Fruit fly (Drosophila melanogaster) whole organism, pupa: Measurements from ENCODE around the gene Cul6.

Source experiments
- CG10348 ChIP-seq: fragments of 200-800 bp; sonication (Bioruptor generic); IDR thresholded peaks from 2 replicates; pipeline ENCODE4 v1.3.6; 2022; ENCODE audit warnings: missing biosample characterization, missing genetic modification characterization
- CG12605 ChIP-seq: fragments of 200-800 bp; sonication (Bioruptor generic); IDR thresholded peaks from 2 replicates; pipeline ENCODE4 v1.3.6; 2022; ENCODE audit warnings: missing biosample characterization, missing genetic modification characterization
- CG13204 ChIP-seq: fragments of 200-800 bp; sonication (Bioruptor generic); optimal IDR thresholded peaks from 2 replicates; lab custom pipeline; 2018; ENCODE audit warnings: missing biosample characterization, mild to moderate bottlenecking, missing genetic modification characterization, moderate library complexity
- CG14655 ChIP-seq: fragments of 200-800 bp; sonication (Bioruptor generic); optimal IDR thresholded peaks from 3 replicates; lab custom pipeline; 2017; ENCODE audit warnings: mild to moderate bottlenecking, missing biosample characterization, missing genetic modification reagents, missing genetic modification characterization
- CG15710 ChIP-seq: fragments of 200-800 bp; sonication (Bioruptor generic); optimal IDR thresholded peaks from 2 replicates; lab custom pipeline; 2018; ENCODE audit warnings: missing biosample characterization, mild to moderate bottlenecking, missing genetic modification characterization, moderate library complexity
- CG17806 ChIP-seq: fragments of 200-800 bp; sonication (Bioruptor generic); optimal IDR thresholded peaks from 2 replicates; lab custom pipeline; 2018; ENCODE audit warnings: missing biosample characterization, mild to moderate bottlenecking, missing genetic modification characterization, moderate library complexity
- CG32121 ChIP-seq: fragments of 200-800 bp; sonication (Bioruptor generic); IDR thresholded peaks from 2 replicates; pipeline ENCODE4 v1.3.6; 2022; ENCODE audit warnings: missing biosample characterization, missing genetic modification characterization
- CG34367 ChIP-seq: fragments of 200-800 bp; sonication (Bioruptor generic); optimal IDR thresholded peaks from 2 replicates; lab custom pipeline; 2018; ENCODE audit warnings: missing biosample characterization, mild to moderate bottlenecking, missing genetic modification characterization
- CG4496 ChIP-seq: fragments of 200-800 bp; sonication (Bioruptor generic); IDR thresholded peaks from 3 replicates; pipeline ENCODE4 v1.3.6; 2022; ENCODE audit warnings: missing biosample characterization, missing genetic modification characterization
- CG8159 ChIP-seq: fragments of 200-800 bp; sonication (Bioruptor generic); optimal IDR thresholded peaks from 3 replicates; lab custom pipeline; 2018; ENCODE audit warnings: missing biosample characterization, mild to moderate bottlenecking, missing genetic modification characterization, moderate library complexity
- CG8301 ChIP-seq: fragments of 200-800 bp; sonication (Bioruptor generic); optimal IDR thresholded peaks from 2 replicates; lab custom pipeline; 2018; ENCODE audit warnings: missing biosample characterization, mild to moderate bottlenecking, missing genetic modification characterization
- CG9948 ChIP-seq: fragments of 200-800 bp; sonication (Bioruptor generic); optimal IDR thresholded peaks from 2 replicates; lab custom pipeline; 2018; ENCODE audit warnings: missing biosample characterization, mild to moderate bottlenecking, missing genetic modification characterization, moderate library complexity
- D1 ChIP-seq: fragments of 200-800 bp; sonication (Bioruptor generic); optimal IDR thresholded peaks from 2 replicates; lab custom pipeline; 2018; ENCODE audit warnings: missing biosample characterization, mild to moderate bottlenecking, missing genetic modification characterization, moderate library complexity
- EcR ChIP-seq: fragments of 200-800 bp; sonication (Bioruptor generic); optimal IDR thresholded peaks from 3 replicates; lab custom pipeline; 2019; ENCODE audit warnings: missing biosample characterization, missing genetic modification characterization, mild to moderate bottlenecking, moderate library complexity, missing genetic modification reagents
- Ets98B ChIP-seq: fragments of 200-800 bp; sonication (Bioruptor generic); IDR thresholded peaks from 2 replicates; pipeline ENCODE4 v1.3.6; 2022; ENCODE audit warnings: missing biosample characterization, missing genetic modification characterization
- Pif1A ChIP-seq: fragments of 200-800 bp; sonication (Bioruptor generic); optimal IDR thresholded peaks from 3 replicates; lab custom pipeline; 2016; ENCODE audit warnings: missing biosample characterization, missing genetic modification characterization
- Pif1B ChIP-seq: fragments of 200-800 bp; sonication (Bioruptor generic); optimal IDR thresholded peaks from 3 replicates; lab custom pipeline; 2016; ENCODE audit warnings: missing biosample characterization, missing genetic modification characterization
- Snoo ChIP-seq: fragments of 200-800 bp; sonication (Bioruptor generic); optimal IDR thresholded peaks from 3 replicates; lab custom pipeline; 2017; ENCODE audit warnings: missing biosample characterization, mild to moderate bottlenecking, missing genetic modification characterization, inconsistent platforms
- fd96Ca ChIP-seq: fragments of 200-800 bp; sonication (Bioruptor generic); IDR thresholded peaks from 3 replicates; pipeline ENCODE4 v1.3.6; 2022; ENCODE audit warnings: missing biosample characterization, missing genetic modification characterization
- gl ChIP-seq: fragments of 200-800 bp; sonication (Bioruptor generic); optimal IDR thresholded peaks from 2 replicates; lab custom pipeline; 2018; ENCODE audit warnings: missing biosample characterization, mild to moderate bottlenecking, missing genetic modification characterization
- rn ChIP-seq: fragments of 200-800 bp; sonication (Bioruptor generic); IDR thresholded peaks from 2 replicates; pipeline ENCODE4 v1.3.6; 2022; ENCODE audit warnings: missing biosample characterization, missing genetic modification characterization

Gene Cul6

dm6 chr3L:13041292-13042067 lies 30.0 kb upstream of the Cul6 start, which contains the start of gene RpS4:
TSS of gene RpS4 (plus strand) at chr3L:13041756.
- TF ChIP-seq rn, result 0 out of 2 replicates have a peak, but pooled peaks have one; percentile 7
- TF ChIP-seq CG10348 (GFP tag; lab: Robert Waterston, UW), result no peak
- TF ChIP-seq CG4496, result peak; percentile 92
- TF ChIP-seq D1, result no peak
- no peak for TF ChIP-seq fd96Ca
- TF ChIP-seq Ets98B (GFP tag; lab: Robert Waterston, UW), result peak; percentile 72
- peak; percentile 47 for TF ChIP-seq CG17806
- peak; percentile 59 for TF ChIP-seq CG15710 (tag; lab: Kevin White, UChicago)
- peak; percentile 53 for TF ChIP-seq Pif1B (GFP tag; lab: Kevin White, UChicago)
- TF ChIP-seq CG13204 (GFP tag; lab: Kevin White, UChicago), result peak; percentile 92
- peak; percentile 36 for TF ChIP-seq CG9948
- TF ChIP-seq EcR (GFP tag; lab: Kevin White, UChicago), result no peak
- peak; percentile 86 for TF ChIP-seq gl (tag; lab: Kevin White, UChicago)
- TF ChIP-seq CG12605 (GFP tag; lab: Robert Waterston, UW), result peak; percentile 76
- TF ChIP-seq Pif1A, result peak; percentile 75
- TF ChIP-seq CG14655 (GFP tag; lab: Kevin White, UChicago), result no peak
- peak; percentile 96 for TF ChIP-seq Snoo (tag; lab: Kevin White, UChicago)
- TF ChIP-seq CG32121 (GFP tag; lab: Robert Waterston, UW), result no peak; the same call in 1 of the 2 replicates
- TF ChIP-seq CG8301 (tag; lab: Kevin White, UChicago), result peak; percentile 51
- TF ChIP-seq CG34367 (tag; lab: Kevin White, UChicago), result peak; percentile 87
- peak; percentile 62 for TF ChIP-seq CG8159

- no peak for TF ChIP-seq gl (tag; lab: Kevin White, UChicago)
- no peak for TF ChIP-seq CG14655 (GFP tag; lab: Kevin White, UChicago)
- TF ChIP-seq CG17806, result no peak
- no peak for TF ChIP-seq CG13204 (GFP tag; lab: Kevin White, UChicago)
- no peak for TF ChIP-seq CG4496
- TF ChIP-seq CG8301 (tag; lab: Kevin White, UChicago), result no peak
- no peak for TF ChIP-seq Pif1A
- no peak for TF ChIP-seq EcR (GFP tag; lab: Kevin White, UChicago)
- no peak for TF ChIP-seq D1
- TF ChIP-seq CG12605 (GFP tag; lab: Robert Waterston, UW), result no peak
These were observed 29.4 kb upstream of the Cul6 start for dm6 chr3L:13040849-13041248.

- TF ChIP-seq CG4496 (peak; percentile 34; the same call in 1 of the 3 replicates), CG8159 (no peak), EcR (GFP tag; lab: Kevin White, UChicago) (peak; percentile 15), Pif1A (no peak)
These were observed 25.4 kb upstream of the Cul6 start, which contains the start of gene Srrm1 for dm6 chr3L:13036706-13037457. TSS of gene Srrm1 (plus strand) at chr3L:13036821.

- TF ChIP-seq CG32121 (GFP tag; lab: Robert Waterston, UW), result no peak
These were observed 21.9 kb upstream of the Cul6 start for dm6 chr3L:13033361-13033760.

dm6 chr3L:13032915-13033282 lies 21.4 kb upstream of the Cul6 start:
- TF ChIP-seq CG4496, result no peak
- no peak for TF ChIP-seq Ets98B (GFP tag; lab: Robert Waterston, UW)
- no peak for TF ChIP-seq Pif1A
- TF ChIP-seq CG8159, result no peak
- TF ChIP-seq rn, result no peak
- no peak for TF ChIP-seq Snoo (tag; lab: Kevin White, UChicago)
- TF ChIP-seq gl (tag; lab: Kevin White, UChicago), result no peak
- TF ChIP-seq Pif1B (GFP tag; lab: Kevin White, UChicago), result no peak
- no peak for TF ChIP-seq CG34367 (tag; lab: Kevin White, UChicago)
- TF ChIP-seq fd96Ca, result no peak
- TF ChIP-seq, all 21 proteins: peak for 0

- TF ChIP-seq CG8301 (tag; lab: Kevin White, UChicago) (peak; percentile 52), D1 (no peak), Pif1B (GFP tag; lab: Kevin White, UChicago) (no peak), CG8159 (peak; percentile 25), Pif1A (no peak), CG17806 (no peak), Ets98B (GFP tag; lab: Robert Waterston, UW) (no peak), CG34367 (tag; lab: Kevin White, UChicago) (no peak), CG15710 (tag; lab: Kevin White, UChicago) (peak; percentile 13), Snoo (tag; lab: Kevin White, UChicago) (no peak), rn (no peak), EcR (GFP tag; lab: Kevin White, UChicago) (peak; percentile 97), CG14655 (GFP tag; lab: Kevin White, UChicago) (peak; percentile 69), CG4496 (0 out of 3 replicates have a peak, but pooled peaks have one; percentile 41), CG10348 (GFP tag; lab: Robert Waterston, UW) (no peak), CG13204 (GFP tag; lab: Kevin White, UChicago) (no peak), CG12605 (GFP tag; lab: Robert Waterston, UW) (no peak), fd96Ca (no peak), CG32121 (GFP tag; lab: Robert Waterston, UW) (no peak), gl (tag; lab: Kevin White, UChicago) (no peak), CG9948 (peak; percentile 11)
These were observed 20.8 kb upstream of the Cul6 start for dm6 chr3L:13032085-13032914.
